Worm (Caenorhabditis elegans): Measurements from ENCODE around the gene pals-17.

- no peak for TF ChIP-seq ref-2 (tag; optimal IDR thresholded peaks at IDR 0.05)
- TF ChIP-seq ama-1 (optimal IDR thresholded peaks at IDR 0.05): no peak
- no peak for TF ChIP-seq tbx-2 (tag; optimal IDR thresholded peaks at IDR 0.05)
These were observed 3.7 kb upstream of the pals-17 start for ce11 chrIII:1395355-1395754.

Measured in whole organism, late embryonic.